Worm (Caenorhabditis elegans): Measurements from ENCODE around the gene flad-1.

DNA sequence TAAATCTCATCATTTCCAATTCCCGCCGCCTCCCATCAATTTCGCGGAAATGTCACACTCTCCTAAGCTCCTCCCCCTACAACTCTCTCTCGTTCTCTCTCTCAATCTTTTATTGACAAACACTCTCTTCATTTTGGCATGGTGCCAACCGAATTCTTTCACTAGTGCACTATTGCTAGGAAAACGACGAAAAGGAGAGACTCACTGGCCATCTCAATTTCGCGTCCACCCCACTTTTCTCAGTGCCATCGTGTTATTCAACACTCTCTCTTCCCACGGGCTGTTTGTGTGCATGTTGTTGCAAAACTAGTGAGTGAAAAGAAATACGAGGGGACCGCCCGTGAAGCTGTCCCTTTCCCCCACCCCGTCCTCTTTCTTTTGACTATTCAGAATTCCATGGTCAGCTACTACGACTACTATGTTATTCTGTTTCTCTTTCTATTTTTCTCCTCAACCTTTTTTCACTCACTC, 41.0 kb downstream of the flad-1 start:
- TF ChIP-seq flt-1 (GFP tag; IDR thresholded peaks at IDR 0.05) (no peak), tab-1 (GFP tag; IDR thresholded peaks at IDR 0.05) (no peak)
